Fruit fly (Drosophila melanogaster) whole organism, adult: ENCODE data around the gene CG42588.

ENCODE experiments used
- CG11617 ChIP-seq: fragments of 200-800 bp; sonication (Bioruptor generic); optimal IDR thresholded peaks from 2 replicates; lab custom pipeline; 2017; ENCODE audit warnings: mild to moderate bottlenecking, missing biosample characterization, missing genetic modification reagents, missing genetic modification characterization
- CG12768 ChIP-seq: fragments of 200-800 bp; sonication (Bioruptor generic); optimal IDR thresholded peaks from 2 replicates; lab custom pipeline; 2017; ENCODE audit warnings: missing biosample characterization, missing genetic modification characterization, mild to moderate bottlenecking, moderate library complexity, missing genetic modification reagents
- CG14711 ChIP-seq: fragments of 200-800 bp; sonication (Bioruptor generic); optimal IDR thresholded peaks from 2 replicates; lab custom pipeline; 2018; ENCODE audit warnings: missing biosample characterization, mild to moderate bottlenecking, missing genetic modification characterization, moderate library complexity
- CG1620 ChIP-seq: fragments of 200-800 bp; sonication (Bioruptor generic); optimal IDR thresholded peaks from 2 replicates; lab custom pipeline; 2016; ENCODE audit warnings: missing biosample characterization, missing genetic modification characterization
- CG33017 ChIP-seq: fragments of 200-800 bp; sonication (Bioruptor generic); optimal IDR thresholded peaks from 2 replicates; lab custom pipeline; 2018; ENCODE audit warnings: missing biosample characterization, mild to moderate bottlenecking, missing genetic modification characterization, moderate library complexity
- CG5204 ChIP-seq: fragments of 200-800 bp; sonication (Bioruptor generic); optimal IDR thresholded peaks from 2 replicates; lab custom pipeline; 2016; ENCODE audit warnings: missing biosample characterization, missing genetic modification characterization
- CG7045 ChIP-seq: fragments of 200-800 bp; sonication (Bioruptor generic); optimal IDR thresholded peaks from 2 replicates; lab custom pipeline; 2017; ENCODE audit warnings: missing biosample characterization, mild to moderate bottlenecking, missing genetic modification characterization
- CG7101 ChIP-seq: fragments of 200-800 bp; sonication (Bioruptor generic); optimal IDR thresholded peaks from 2 replicates; lab custom pipeline; 2018; ENCODE audit warnings: missing biosample characterization, mild to moderate bottlenecking, missing genetic modification characterization, moderate library complexity
- Clk ChIP-seq: fragments of 200-800 bp; sonication (Bioruptor generic); optimal IDR thresholded peaks from 2 replicates; lab custom pipeline; 2017; ENCODE audit warnings: missing biosample characterization, missing genetic modification characterization
- Crg-1 ChIP-seq: fragments of 200-800 bp; sonication (Bioruptor generic); optimal IDR thresholded peaks from 2 replicates; lab custom pipeline; 2016; ENCODE audit warnings: missing biosample characterization, missing genetic modification characterization
- Hr96 ChIP-seq: fragments of 200-800 bp; sonication (Bioruptor generic); optimal IDR thresholded peaks from 2 replicates; lab custom pipeline; 2016; ENCODE audit warnings: missing biosample characterization, missing genetic modification characterization
- Mnt ChIP-seq: fragments of 200-800 bp; sonication (Bioruptor generic); optimal IDR thresholded peaks from 2 replicates; lab custom pipeline; 2016; ENCODE audit warnings: missing biosample characterization, mild to moderate bottlenecking, missing genetic modification characterization
- bab1 ChIP-seq: fragments of 200-800 bp; sonication (Bioruptor generic); optimal IDR thresholded peaks from 3 replicates; lab custom pipeline; 2019; ENCODE audit warnings: missing biosample characterization, mild to moderate bottlenecking, missing genetic modification characterization, moderate library complexity
- cic ChIP-seq: fragments of 200-800 bp; sonication (Bioruptor generic); optimal IDR thresholded peaks from 2 replicates; lab custom pipeline; 2017; ENCODE audit warnings: missing biosample characterization, mild to moderate bottlenecking, missing genetic modification characterization, moderate library complexity
- cnc ChIP-seq, 2 experiments: fragments of >200 bp; optimal IDR thresholded peaks; 2 replicates each; lab custom pipeline; 2017
- kay ChIP-seq: fragments of 200-800 bp; sonication (Bioruptor generic); peaks from one replicate; lab custom pipeline; 2016; ENCODE audit warnings: missing biosample characterization, missing genetic modification characterization, borderline replicate concordance
- ovo ChIP-seq: fragments of 200-800 bp; sonication (Bioruptor generic); optimal IDR thresholded peaks from 2 replicates; lab custom pipeline; 2016; ENCODE audit warnings: missing biosample characterization, missing genetic modification characterization
- pad ChIP-seq: fragments of 200-800 bp; sonication (Bioruptor generic); optimal IDR thresholded peaks from 3 replicates; lab custom pipeline; 2017; ENCODE audit warnings: missing biosample characterization, missing genetic modification characterization, mild to moderate bottlenecking, moderate library complexity, missing genetic modification reagents
- tj ChIP-seq: fragments of 200-800 bp; sonication (Bioruptor generic); optimal IDR thresholded peaks from 3 replicates; lab custom pipeline; 2017; ENCODE audit warnings: missing biosample characterization, mild to moderate bottlenecking, missing genetic modification characterization, moderate library complexity
- toe ChIP-seq: fragments of 200-800 bp; sonication (Bioruptor generic); optimal IDR thresholded peaks from 2 replicates; lab custom pipeline; 2016; ENCODE audit warnings: missing biosample characterization, missing genetic modification characterization

The CG42588 gene

dm6 chr3L:12790783-12791678, 23.0 kb upstream of the CG42588 start:
- TF ChIP-seq kay (GFP tag; lab: Kevin White, UChicago) (peak; percentile 74), Crg-1 (no peak)

DNA sequence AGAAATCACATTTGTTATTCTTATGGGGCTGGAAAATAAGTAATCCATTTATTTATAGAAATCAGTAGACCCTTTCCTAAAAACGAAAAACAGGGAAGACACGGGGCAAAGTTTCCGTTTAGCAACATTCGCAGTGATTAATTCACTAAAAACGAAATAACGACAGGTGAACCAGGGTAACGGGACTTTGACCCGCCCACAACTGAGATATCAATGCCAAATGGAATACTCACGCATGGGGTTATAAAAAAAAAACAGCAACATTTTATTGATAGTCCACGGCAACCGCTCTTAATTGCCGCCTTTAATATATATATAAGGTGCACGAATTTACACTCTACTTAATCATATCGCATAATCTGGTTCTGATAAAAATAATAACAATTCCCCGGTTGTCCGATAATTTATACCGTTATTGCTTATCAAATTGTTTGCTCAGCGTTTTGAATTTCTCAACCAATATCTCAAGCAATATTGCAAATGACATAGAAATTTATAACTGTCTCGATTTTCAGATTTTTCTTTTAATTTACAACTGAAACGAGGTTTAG, 22.3 kb upstream of the CG42588 start:
- TF ChIP-seq ovo (GFP tag; lab: Kevin White, UChicago) (no peak), cnc (optimal IDR thresholded peaks at IDR 0.05; lab: Kevin White, UChicago) (no peak), pad (GFP tag; lab: Kevin White, UChicago) (no peak), cic (no peak), toe (no peak), CG7101 (tag; lab: Kevin White, UChicago) (no peak), CG11617 (GFP tag; lab: Kevin White, UChicago) (no peak), bab1 (GFP tag; lab: Kevin White, UChicago) (no peak), CG12768 (GFP tag; lab: Kevin White, UChicago) (no peak), Crg-1 (no peak), kay (GFP tag; lab: Kevin White, UChicago) (no peak), CG5204 (no peak), Hr96 (GFP tag; lab: Kevin White, UChicago) (no peak), Mnt (GFP tag; lab: Kevin White, UChicago) (no peak), CG14711 (no peak), Clk (GFP tag; lab: Kevin White, UChicago) (no peak), CG33017 (tag; lab: Kevin White, UChicago) (no peak)

- TF ChIP-seq CG14711: peak; percentile 40
- peak; percentile 40 for TF ChIP-seq CG33017 (tag; lab: Kevin White, UChicago)
- no peak for TF ChIP-seq cnc (optimal IDR thresholded peaks at IDR 0.05; lab: Kevin White, UChicago)
- TF ChIP-seq CG1620: no peak
- TF ChIP-seq Clk (GFP tag; lab: Kevin White, UChicago): no peak
- TF ChIP-seq Crg-1: no peak
- no peak for TF ChIP-seq ovo (GFP tag; lab: Kevin White, UChicago)
- TF ChIP-seq cic: no peak
- TF ChIP-seq CG11617 (GFP tag; lab: Kevin White, UChicago): no peak
- no peak for TF ChIP-seq bab1 (GFP tag; lab: Kevin White, UChicago)
- peak; percentile 71 for TF ChIP-seq kay (GFP tag; lab: Kevin White, UChicago)
- TF ChIP-seq CG12768 (GFP tag; lab: Kevin White, UChicago): no peak
- TF ChIP-seq CG5204: no peak
- no peak for TF ChIP-seq pad (GFP tag; lab: Kevin White, UChicago)
- TF ChIP-seq tj (GFP tag; lab: Kevin White, UChicago): peak; percentile 10
- TF ChIP-seq toe: no peak
- no peak for TF ChIP-seq CG7045 (GFP tag; lab: Kevin White, UChicago)
- peak; percentile 32 for TF ChIP-seq CG7101 (tag; lab: Kevin White, UChicago)
These were observed 21.1 kb upstream of the CG42588 start for dm6 chr3L:12792933-12793448.

DNA sequence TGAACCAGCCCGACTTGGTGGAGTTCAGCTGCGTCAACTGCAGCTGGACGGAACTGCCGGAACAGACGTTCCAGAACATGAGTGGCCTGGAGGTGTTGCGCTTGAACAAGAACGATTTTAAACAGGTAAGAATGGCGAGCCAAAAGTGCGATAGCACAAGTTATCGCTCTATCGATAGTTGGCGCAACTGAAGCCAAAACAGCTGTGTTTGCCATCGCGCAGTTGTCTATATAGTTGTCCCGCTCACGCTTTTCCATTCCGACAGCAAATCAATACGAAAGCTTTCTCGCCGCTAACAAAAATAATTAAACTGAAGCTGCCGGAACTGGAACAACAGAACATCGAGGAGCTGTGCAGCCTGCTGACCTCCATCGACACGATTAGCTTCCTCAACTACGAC, 19.5 kb upstream of the CG42588 start:
- TF ChIP-seq cic (peak; percentile 44), pad (GFP tag; lab: Kevin White, UChicago) (peak; percentile 9), bab1 (GFP tag; lab: Kevin White, UChicago) (peak; percentile 51), Hr96 (GFP tag; lab: Kevin White, UChicago) (no peak)

DNA sequence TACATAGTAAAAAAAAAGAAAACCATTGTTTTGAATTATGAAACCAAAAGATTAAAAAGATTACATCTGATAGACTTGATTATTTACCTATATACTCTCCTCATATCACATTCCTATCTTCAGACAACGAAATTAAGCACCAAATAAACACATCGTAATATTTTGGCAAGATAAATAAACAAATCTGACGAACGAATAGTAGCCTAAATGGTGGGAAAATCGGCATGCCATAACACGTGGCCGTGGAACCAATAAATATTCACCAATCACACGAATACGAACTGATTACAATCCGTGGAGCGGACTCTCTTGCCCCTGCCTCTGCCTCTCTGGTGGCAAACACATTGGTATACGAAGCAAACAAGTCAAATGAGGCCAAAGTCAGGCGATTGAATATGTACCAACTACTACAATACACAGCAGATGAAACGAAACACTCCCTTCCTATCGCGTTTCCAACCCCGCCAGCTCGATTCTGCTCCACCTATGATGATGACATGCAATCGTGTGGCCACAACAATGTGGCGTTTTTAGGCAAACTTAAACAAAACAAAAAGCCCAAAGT, 17.9 kb upstream of the CG42588 start:
- TF ChIP-seq Mnt (GFP tag; lab: Kevin White, UChicago) (peak; percentile 40), tj (GFP tag; lab: Kevin White, UChicago) (no peak), cic (peak; percentile 44)

dm6 chr3L:12798795-12799311, 15.2 kb upstream of the CG42588 start:
- peak; percentile 92 for TF ChIP-seq cic
- TF ChIP-seq Hr96 (GFP tag; lab: Kevin White, UChicago): peak; percentile 33
- no peak for TF ChIP-seq CG14711
- TF ChIP-seq CG5204: peak; percentile 71
- TF ChIP-seq CG12768 (GFP tag; lab: Kevin White, UChicago): peak; percentile 72
- peak; percentile 29 for TF ChIP-seq CG7045 (GFP tag; lab: Kevin White, UChicago)
- TF ChIP-seq CG1620: no peak
- no peak for TF ChIP-seq cnc (optimal IDR thresholded peaks at IDR 0.05; lab: Kevin White, UChicago)
- TF ChIP-seq CG7101 (tag; lab: Kevin White, UChicago): peak; percentile 70
- peak; percentile 55 for TF ChIP-seq Mnt (GFP tag; lab: Kevin White, UChicago)
- TF ChIP-seq tj (GFP tag; lab: Kevin White, UChicago): peak; percentile 15
- peak; percentile 60 for TF ChIP-seq CG33017 (tag; lab: Kevin White, UChicago)
- peak; percentile 26 for TF ChIP-seq toe
- peak; percentile 63 for TF ChIP-seq kay (GFP tag; lab: Kevin White, UChicago)
- no peak for TF ChIP-seq bab1 (GFP tag; lab: Kevin White, UChicago)
- TF ChIP-seq CG11617 (GFP tag; lab: Kevin White, UChicago): peak; percentile 68
- peak; percentile 37 for TF ChIP-seq Clk (GFP tag; lab: Kevin White, UChicago)
- TF ChIP-seq ovo (GFP tag; lab: Kevin White, UChicago): peak; percentile 46
- TF ChIP-seq pad (GFP tag; lab: Kevin White, UChicago): peak; percentile 53
- TF ChIP-seq Crg-1: peak; percentile 56
